Worm (Caenorhabditis elegans) whole organism, L4/young adult: Measurements from ENCODE around the gene Y119D3B.14.

ENCODE experiments used
- W03F9.2 ChIP-seq: fragments of 150-350 bp; optimal IDR thresholded peaks from 2 replicates; lab custom pipeline; 2014; ENCODE audit warnings: missing biosample characterization, missing genetic modification characterization
- him-1 ChIP-seq: sonication (generic microtip); optimal IDR thresholded peaks from 2 replicates; lab custom pipeline; 2016; ENCODE audit warnings: missing genotype, missing genetic modification reagents, missing genetic modification characterization, missing compliant biosample characterization

- TF ChIP-seq W03F9.2 (tag; lab: Kevin White, UChicago) (no peak), him-1 (tag; lab: Kevin White, UChicago) (no peak)
These were observed 37.6 kb upstream of the Y119D3B.14 start for ce11 chrIII:1231186-1231585.
